Worm (Caenorhabditis elegans) whole organism, L2 larva: ENCODE data around the gene ttr-47.
A peak's percentile ranks its signal among the peaks of the same experiment; 100 is the strongest.

Source experiments
- C34F6.9 ChIP-seq: fragments of 150-350 bp; optimal IDR thresholded peaks from 2 replicates; lab custom pipeline; 2014; ENCODE audit warnings: missing biosample characterization, missing genetic modification characterization
- F13H6.1 ChIP-seq: sonication (generic microtip); optimal IDR thresholded peaks from 2 replicates; lab custom pipeline; 2016; ENCODE audit warnings: missing genetic modification characterization, missing compliant biosample characterization
- R02D3.7 ChIP-seq: fragments of 150-350 bp; optimal IDR thresholded peaks from 2 replicates; lab custom pipeline; 2014; ENCODE audit warnings: missing biosample characterization, missing genetic modification characterization
- Y55F3AM.14 ChIP-seq: fragments of 200-800 bp; sonication (Bioruptor generic); optimal IDR thresholded peaks from 2 replicates; lab custom pipeline; 2018; ENCODE audit warnings: mild to moderate bottlenecking, missing genetic modification characterization, missing compliant biosample characterization
- ZK546.5 ChIP-seq: sonication (generic microtip); optimal IDR thresholded peaks from 2 replicates; lab custom pipeline; 2017; ENCODE audit warnings: missing biosample characterization, missing genetic modification characterization
- alr-1 ChIP-seq: fragments of 150-350 bp; optimal IDR thresholded peaks from 2 replicates; lab custom pipeline; 2014; ENCODE audit warnings: missing biosample characterization, missing genetic modification characterization
- aly-2 ChIP-seq: fragments of 150-350 bp; optimal IDR thresholded peaks from 2 replicates; lab custom pipeline; 2014; ENCODE audit warnings: missing biosample characterization, missing genetic modification characterization
- ama-1 ChIP-seq: fragments of 150-350 bp; optimal IDR thresholded peaks from 2 replicates; lab custom pipeline; 2018; ENCODE audit warnings: inconsistent platforms
- blmp-1 ChIP-seq: sonication (generic microtip); optimal IDR thresholded peaks from 2 replicates; lab custom pipeline; 2017; ENCODE audit warnings: missing genetic modification characterization, mild to moderate bottlenecking, missing compliant biosample characterization, antibody characterized with exemption, moderate library complexity; ENCODE audit not compliant: insufficient read depth
- ceh-16 ChIP-seq: fragments of 150-350 bp; optimal IDR thresholded peaks from 2 replicates; lab custom pipeline; 2014; ENCODE audit warnings: missing biosample characterization, missing genetic modification characterization
- ceh-82 ChIP-seq: fragments of 150-350 bp; optimal IDR thresholded peaks from 2 replicates; lab custom pipeline; 2014; ENCODE audit warnings: missing biosample characterization, missing genetic modification characterization
- crh-2 ChIP-seq: sonication (generic microtip); optimal IDR thresholded peaks from 2 replicates; lab custom pipeline; 2017; ENCODE audit warnings: missing biosample characterization, missing genetic modification characterization
- dmd-4 ChIP-seq: sonication (generic microtip); optimal IDR thresholded peaks from 2 replicates; lab custom pipeline; 2017; ENCODE audit warnings: missing biosample characterization, missing genetic modification characterization
- egl-27 ChIP-seq: sonication (generic microtip); optimal IDR thresholded peaks from 3 replicates; lab custom pipeline; 2017; ENCODE audit warnings: missing biosample characterization, missing genetic modification reagents, missing genetic modification characterization
- elt-1 ChIP-seq: fragments of 150-350 bp; optimal IDR thresholded peaks from 2 replicates; lab custom pipeline; 2014; ENCODE audit warnings: missing biosample characterization, missing genetic modification characterization
- elt-3 ChIP-seq: sonication (generic microtip); optimal IDR thresholded peaks from 2 replicates; lab custom pipeline; 2017; ENCODE audit warnings: missing biosample characterization, missing genetic modification characterization
- fos-1 ChIP-seq: fragments of 150-350 bp; optimal IDR thresholded peaks from 2 replicates; lab custom pipeline; 2014; ENCODE audit warnings: missing biosample characterization, missing genetic modification characterization
- gmeb-1 ChIP-seq: fragments of 150-350 bp; optimal IDR thresholded peaks from 2 replicates; lab custom pipeline; 2014; ENCODE audit warnings: missing biosample characterization, missing genetic modification characterization
- lin-11 ChIP-seq: fragments of 150-350 bp; sonication (generic microtip); optimal IDR thresholded peaks from 2 replicates; lab custom pipeline; 2014; ENCODE audit warnings: missing biosample characterization, missing genetic modification characterization, inconsistent platforms, mixed read lengths
- lin-13 ChIP-seq: fragments of 150-350 bp; optimal IDR thresholded peaks from 2 replicates; lab custom pipeline; 2014; ENCODE audit warnings: missing biosample characterization, missing genetic modification reagents, missing genetic modification characterization
- lin-39 ChIP-seq: fragments of 150-350 bp; optimal IDR thresholded peaks from 2 replicates; lab custom pipeline; 2014; ENCODE audit warnings: missing biosample characterization, missing genetic modification reagents, missing genetic modification characterization
- lsy-2 ChIP-seq, 2 experiments: fragments of 150-350 bp in 1 of 2; sonication (generic microtip) in 1 of 2; optimal IDR thresholded peaks; 2 replicates each; lab custom pipeline; 2014 to 2017; ENCODE audit warnings: missing biosample characterization in 2 of 2, missing genetic modification characterization in 2 of 2
- mab-5 ChIP-seq: fragments of 150-350 bp; optimal IDR thresholded peaks from 2 replicates; lab custom pipeline; 2014; ENCODE audit warnings: missing biosample characterization, missing genetic modification characterization
- mbf-1 ChIP-seq: sonication (generic microtip); optimal IDR thresholded peaks from 2 replicates; lab custom pipeline; 2017; ENCODE audit warnings: missing biosample characterization, missing genetic modification characterization
- mdl-1 ChIP-seq, 2 experiments: fragments of 150-350 bp in 1 of 2; sonication (generic microtip) in 1 of 2; optimal IDR thresholded peaks; 2 replicates each; lab custom pipeline; 2017; ENCODE audit warnings: missing biosample characterization in 2 of 2, missing genetic modification characterization in 2 of 2
- nhr-10 ChIP-seq: sonication (generic microtip); optimal IDR thresholded peaks from 2 replicates; lab custom pipeline; 2017; ENCODE audit warnings: missing biosample characterization, missing genetic modification characterization
- nhr-11 ChIP-seq: fragments of 150-350 bp; optimal IDR thresholded peaks from 2 replicates; lab custom pipeline; 2014; ENCODE audit warnings: missing biosample characterization, missing genetic modification characterization
- nhr-12 ChIP-seq: fragments of 150-350 bp; optimal IDR thresholded peaks from 2 replicates; lab custom pipeline; 2014; ENCODE audit warnings: missing biosample characterization, missing genetic modification characterization
- nhr-129 ChIP-seq: fragments of 150-350 bp; optimal IDR thresholded peaks from 2 replicates; lab custom pipeline; 2014; ENCODE audit warnings: missing biosample characterization, missing genetic modification characterization
- nhr-21 ChIP-seq: fragments of 150-350 bp; optimal IDR thresholded peaks from 2 replicates; lab custom pipeline; 2014; ENCODE audit warnings: missing biosample characterization, missing genetic modification characterization
- nhr-23 ChIP-seq: fragments of 150-350 bp; optimal IDR thresholded peaks from 2 replicates; lab custom pipeline; 2014; ENCODE audit warnings: missing biosample characterization, missing genetic modification reagents, missing genetic modification characterization
- nhr-237 ChIP-seq: fragments of 150-350 bp; optimal IDR thresholded peaks from 2 replicates; lab custom pipeline; 2014; ENCODE audit warnings: missing biosample characterization, missing genetic modification characterization
- nhr-25 ChIP-seq: fragments of 150-350 bp; sonication (generic microtip); optimal IDR thresholded peaks from 3 replicates; lab custom pipeline; 2014; ENCODE audit warnings: missing biosample characterization, missing genetic modification characterization
- nhr-6 ChIP-seq: fragments of 150-350 bp; optimal IDR thresholded peaks from 2 replicates; lab custom pipeline; 2014; ENCODE audit warnings: missing biosample characterization, missing genetic modification characterization
- nhr-77 ChIP-seq: fragments of 150-350 bp; optimal IDR thresholded peaks from 2 replicates; lab custom pipeline; 2014; ENCODE audit warnings: missing biosample characterization, missing genetic modification characterization
- peb-1 ChIP-seq: fragments of 150-350 bp; optimal IDR thresholded peaks from 2 replicates; lab custom pipeline; 2014; ENCODE audit warnings: missing biosample characterization, missing genetic modification characterization
- sem-4 ChIP-seq: fragments of 150-350 bp; optimal IDR thresholded peaks from 2 replicates; lab custom pipeline; 2014; ENCODE audit warnings: missing biosample characterization, missing genetic modification reagents, missing genetic modification characterization
- skn-1 ChIP-seq: sonication (generic microtip); optimal IDR thresholded peaks from 2 replicates; lab custom pipeline; 2017; ENCODE audit warnings: missing biosample characterization, missing genetic modification characterization
- sma-3 ChIP-seq: sonication (generic microtip); optimal IDR thresholded peaks from 2 replicates; lab custom pipeline; 2016; ENCODE audit warnings: missing genetic modification reagents, missing genetic modification characterization, missing compliant biosample characterization
- sma-9 ChIP-seq, 2 experiments: fragments of 150-350 bp in 1 of 2; sonication (generic microtip) in 1 of 2; optimal IDR thresholded peaks; 2 replicates each; lab custom pipeline; 2014 to 2016; ENCODE audit warnings: missing genetic modification characterization in 2 of 2, mild to moderate bottlenecking in 1 of 2, missing biosample characterization in 1 of 2, missing compliant biosample characterization in 1 of 2, missing genetic modification reagents in 1 of 2, moderate library complexity in 1 of 2
- snpc-4 ChIP-seq: fragments of 150-350 bp; optimal IDR thresholded peaks from 2 replicates; lab custom pipeline; 2014; ENCODE audit warnings: missing biosample characterization, missing genetic modification characterization
- unc-39 ChIP-seq: fragments of 150-350 bp; optimal IDR thresholded peaks from 2 replicates; lab custom pipeline; 2014; ENCODE audit warnings: missing biosample characterization, missing genetic modification characterization
- unc-55 ChIP-seq: fragments of 150-350 bp; sonication (generic microtip); optimal IDR thresholded peaks from 3 replicates; lab custom pipeline; 2014; ENCODE audit warnings: missing biosample characterization, missing genetic modification reagents, missing genetic modification characterization
- unc-62 ChIP-seq: fragments of 150-350 bp; optimal IDR thresholded peaks from 2 replicates; lab custom pipeline; 2014; ENCODE audit warnings: missing biosample characterization, missing genetic modification reagents, missing genetic modification characterization
- zag-1 ChIP-seq: fragments of 150-350 bp; optimal IDR thresholded peaks from 2 replicates; lab custom pipeline; 2014; ENCODE audit warnings: missing biosample characterization, missing genetic modification characterization
- ztf-1 ChIP-seq: fragments of 200-800 bp; sonication (Bioruptor generic); conservative IDR thresholded peaks from 2 replicates; pipeline ENCODE4 v1.3.6; 2022; ENCODE audit warnings: missing genetic modification characterization, missing compliant biosample characterization
- ztf-11 ChIP-seq: sonication (generic microtip); optimal IDR thresholded peaks from 2 replicates; lab custom pipeline; 2017; ENCODE audit warnings: missing biosample characterization, missing genetic modification characterization
- ztf-4 ChIP-seq: fragments of 150-350 bp; optimal IDR thresholded peaks from 2 replicates; lab custom pipeline; 2014; ENCODE audit warnings: missing biosample characterization, missing genetic modification characterization

ttr-47 gene

ce11 chrV:8935104-8935503 is 12.2 kb downstream of the ttr-47 start:
- TF ChIP-seq ama-1 (lab: Kevin White, UChicago) (peak; percentile 77), nhr-129 (tag; lab: Kevin White, UChicago) (peak; percentile 48), egl-27 (tag; lab: Kevin White, UChicago) (no peak), lin-39 (no peak), nhr-25 (tag; lab: Kevin White, UChicago) (peak; percentile 22), lsy-2 (tag; optimal IDR thresholded peaks at IDR 0.05; lab: Kevin White, UChicago) (peak in 1 of 2 experiments; percentile 24), sma-3 (GFP tag; lab: Kevin White, UChicago) (peak; percentile 40), fos-1 (tag; lab: Kevin White, UChicago) (peak; percentile 80), nhr-77 (tag; lab: Kevin White, UChicago) (no peak), ztf-1 (GFP tag; lab: Robert Waterston, UW) (no peak), unc-39 (tag; lab: Kevin White, UChicago) (no peak), blmp-1 (peak; percentile 10), nhr-237 (no peak), nhr-21 (tag; lab: Kevin White, UChicago) (peak; percentile 31), sma-9 (GFP tag; optimal IDR thresholded peaks at IDR 0.05; lab: Kevin White, UChicago) (peak; percentile 64), sma-9 (tag; optimal IDR thresholded peaks at IDR 0.05; lab: Kevin White, UChicago) (no peak), ztf-4 (tag; lab: Kevin White, UChicago) (no peak), gmeb-1 (tag; lab: Kevin White, UChicago) (peak; percentile 29), crh-2 (tag; lab: Kevin White, UChicago) (peak; percentile 36)

ce11 chrV:8936184-8936589 is 13.3 kb downstream of the ttr-47 start, which contains the start of gene unc-23:
unc-23 (plus strand) TSS chrV:8936359.
- TF ChIP-seq ztf-4 (tag; lab: Kevin White, UChicago) = peak; percentile 65
- TF ChIP-seq aly-2 = no peak
- no peak for TF ChIP-seq nhr-10 (tag; lab: Kevin White, UChicago)
- TF ChIP-seq unc-39 (tag; lab: Kevin White, UChicago) = no peak
- no peak for TF ChIP-seq ceh-82 (tag; lab: Kevin White, UChicago)
- TF ChIP-seq elt-1 (tag; lab: Kevin White, UChicago) = no peak
- TF ChIP-seq F13H6.1 (tag; lab: Kevin White, UChicago) = peak; percentile 94
- TF ChIP-seq egl-27 (tag; lab: Kevin White, UChicago) = peak; percentile 68
- peak; percentile 97 for TF ChIP-seq sma-3 (GFP tag; lab: Kevin White, UChicago)
- no peak for TF ChIP-seq alr-1
- peak; percentile 76 for TF ChIP-seq gmeb-1 (tag; lab: Kevin White, UChicago)
- TF ChIP-seq skn-1 (tag; lab: Kevin White, UChicago) = no peak
- no peak for TF ChIP-seq snpc-4 (tag; lab: Kevin White, UChicago)
- peak; percentile 82 for TF ChIP-seq crh-2 (tag; lab: Kevin White, UChicago)
- no peak for TF ChIP-seq ama-1 (lab: Kevin White, UChicago)
- TF ChIP-seq nhr-11 (tag; lab: Kevin White, UChicago) = no peak
- no peak for TF ChIP-seq R02D3.7 (tag; lab: Kevin White, UChicago)
- TF ChIP-seq Y55F3AM.14 (GFP tag; lab: Kevin White, UChicago) = peak; percentile 51
- no peak for TF ChIP-seq elt-3 (tag; lab: Kevin White, UChicago)
- peak; percentile 89 for TF ChIP-seq sma-9 (GFP tag; optimal IDR thresholded peaks at IDR 0.05; lab: Kevin White, UChicago)
- TF ChIP-seq sma-9 (tag; optimal IDR thresholded peaks at IDR 0.05; lab: Kevin White, UChicago) = no peak
- peak; percentile 95 for TF ChIP-seq sem-4 (tag; lab: Kevin White, UChicago)
- TF ChIP-seq lin-13 (GFP tag; lab: Kevin White, UChicago) = peak; percentile 50
- TF ChIP-seq mab-5 = no peak
- TF ChIP-seq nhr-23 (tag; lab: Kevin White, UChicago) = no peak
- no peak for TF ChIP-seq zag-1 (tag; lab: Kevin White, UChicago)
- peak; percentile 89 for TF ChIP-seq fos-1 (tag; lab: Kevin White, UChicago)
- peak; percentile 37 for TF ChIP-seq lin-11 (tag; lab: Kevin White, UChicago)
- TF ChIP-seq ceh-16 (tag; lab: Kevin White, UChicago) = peak; percentile 59
- TF ChIP-seq nhr-77 (tag; lab: Kevin White, UChicago) = peak; percentile 56
- TF ChIP-seq mdl-1 (tag; optimal IDR thresholded peaks at IDR 0.05; lab: Kevin White, UChicago) = no peak
- TF ChIP-seq peb-1 = no peak
- no peak for TF ChIP-seq nhr-237
- peak; percentile 77 for TF ChIP-seq nhr-21 (tag; lab: Kevin White, UChicago)
- peak; percentile 80 for TF ChIP-seq nhr-129 (tag; lab: Kevin White, UChicago)
- TF ChIP-seq nhr-6 = peak; percentile 72
- TF ChIP-seq lin-39 = no peak
- no peak for TF ChIP-seq nhr-12 (tag; lab: Kevin White, UChicago)
- TF ChIP-seq unc-62 (GFP tag; lab: Kevin White, UChicago) = no peak
- TF ChIP-seq blmp-1 = peak; percentile 91
- TF ChIP-seq ZK546.5 = no peak
- TF ChIP-seq ztf-1 (GFP tag; lab: Robert Waterston, UW) = no peak
- no peak for TF ChIP-seq ztf-11
- no peak for TF ChIP-seq unc-55
- TF ChIP-seq lsy-2 (tag; optimal IDR thresholded peaks at IDR 0.05; lab: Kevin White, UChicago) = peak; percentile 60 to 73
- TF ChIP-seq mbf-1 (tag; lab: Kevin White, UChicago) = no peak
- no peak for TF ChIP-seq dmd-4 (tag; lab: Kevin White, UChicago)
- TF ChIP-seq nhr-25 (tag; lab: Kevin White, UChicago) = peak; percentile 86
- peak; percentile 54 for TF ChIP-seq C34F6.9 (tag; lab: Kevin White, UChicago)
